Worm (Caenorhabditis elegans): Measurements from ENCODE around the gene Y4C6A.4.
"Not testable (repeated sequence)": the region's sequence is repeated elsewhere in the genome, so short reads cannot be mapped to it uniquely, and the experiment has no call there.

- not testable (repeated sequence) for TF ChIP-seq elt-3 (tag; optimal IDR thresholded peaks at IDR 0.05); nhr-28 (tag; optimal IDR thresholded peaks at IDR 0.05); unc-62 (GFP tag; optimal IDR thresholded peaks at IDR 0.05); nhr-237 (tag; optimal IDR thresholded peaks at IDR 0.05); ama-1 (optimal IDR thresholded peaks at IDR 0.05); ceh-9 (tag; optimal IDR thresholded peaks at IDR 0.05)
Observed at ce11 chrIV:5455999-5456398, 3.2 kb downstream of the Y4C6A.4 start, which contains the start of gene Y4C6A.3.

Data from whole organism, L3 larva.